Worm (Caenorhabditis elegans): ENCODE data around the gene acox-1.6.

Gene acox-1.6

DNA sequence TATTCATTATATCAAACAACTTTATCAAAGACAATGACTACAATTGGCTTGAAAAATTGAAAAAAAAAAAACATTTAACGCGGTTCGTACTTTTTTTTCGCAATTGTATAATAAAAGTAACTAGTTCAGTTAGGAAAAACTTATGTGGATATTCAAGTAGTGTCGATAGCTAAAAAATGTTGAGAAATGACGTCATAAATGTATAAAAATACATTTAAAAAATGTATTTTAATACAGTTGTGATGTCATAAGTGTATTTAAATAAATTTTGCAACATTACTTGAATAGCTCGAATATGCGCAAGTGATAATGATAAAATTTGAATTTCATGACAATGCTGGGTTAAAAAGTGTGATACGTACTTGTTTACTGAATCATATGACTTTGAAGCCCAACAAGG is 6.8 kb downstream of the acox-1.6 start:
- no peak for TF ChIP-seq fkh-2 (tag; optimal IDR thresholded peaks at IDR 0.05)

DNA sequence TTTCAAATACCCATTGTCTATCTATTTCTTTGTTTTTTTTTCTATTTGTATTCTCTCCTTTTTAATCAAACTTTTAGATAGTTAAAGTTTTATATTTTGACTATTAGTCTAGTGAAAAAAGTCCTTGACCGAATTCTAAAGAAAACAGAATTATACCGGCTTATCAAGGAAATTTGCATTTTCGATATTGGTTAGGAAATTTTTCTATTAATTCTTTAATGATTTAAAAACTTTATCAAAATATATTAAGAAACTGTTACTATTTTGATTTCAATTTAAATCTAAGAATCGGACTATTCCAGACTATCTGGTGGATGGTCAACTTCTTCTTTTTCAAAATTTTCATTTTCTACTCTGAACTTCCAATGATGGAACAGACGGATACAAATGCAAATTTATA is 10.3 kb downstream of the acox-1.6 start, which contains the start of gene Y7A5A.20:
Gene Y7A5A.20 (plus strand): TSS at position 301 of the 400 bp plus-strand sequence.
- no peak for TF ChIP-seq ama-1 (optimal IDR thresholded peaks at IDR 0.05)
- TF ChIP-seq ZK546.5 (tag; optimal IDR thresholded peaks at IDR 0.05): no peak
- TF ChIP-seq nhr-11 (tag; optimal IDR thresholded peaks at IDR 0.05): no peak
- TF ChIP-seq lin-39 (tag; optimal IDR thresholded peaks at IDR 0.05): no peak
- no peak for TF ChIP-seq ceh-16 (tag; optimal IDR thresholded peaks at IDR 0.05)
- TF ChIP-seq ceh-9 (tag; optimal IDR thresholded peaks at IDR 0.05): no peak
- TF ChIP-seq ceh-82 (tag; optimal IDR thresholded peaks at IDR 0.05): no peak
- TF ChIP-seq elt-1 (tag; optimal IDR thresholded peaks at IDR 0.05): no peak
- TF ChIP-seq fkh-2 (tag; optimal IDR thresholded peaks at IDR 0.05): no peak

DNA sequence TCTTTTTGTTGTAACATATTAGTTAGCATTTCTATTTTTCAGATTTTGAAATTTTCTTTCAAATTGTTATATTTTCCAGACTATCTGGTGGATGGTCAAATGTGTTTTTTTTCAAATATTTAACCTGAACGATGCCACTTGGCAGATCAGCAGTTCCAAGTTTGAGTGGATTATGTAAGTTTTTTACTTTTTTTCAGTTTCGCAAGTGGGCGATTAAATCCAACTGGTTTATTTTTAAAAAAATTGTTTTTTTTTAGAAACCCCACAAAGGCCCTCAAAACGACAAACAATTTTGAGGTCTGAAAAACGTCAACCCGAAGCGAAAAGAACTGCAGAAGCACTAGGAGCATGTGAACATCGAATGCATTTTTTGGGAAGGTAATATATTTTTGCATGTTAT is 11.5 kb downstream of the acox-1.6 start, which contains the start of gene Y7A5A.9:
Gene Y7A5A.9 (plus strand): TSS at position 301 of the 400 bp plus-strand sequence.
- TF ChIP-seq ceh-82 (tag; optimal IDR thresholded peaks at IDR 0.05) (no peak), aly-2 (tag; optimal IDR thresholded peaks at IDR 0.05) (no peak), egl-27 (tag; optimal IDR thresholded peaks at IDR 0.05) (no peak), jun-1 (tag; optimal IDR thresholded peaks at IDR 0.05) (no peak), nhr-28 (tag; optimal IDR thresholded peaks at IDR 0.05) (no peak), eor-1 (tag; optimal IDR thresholded peaks at IDR 0.05) (no peak), egl-5 (tag; optimal IDR thresholded peaks at IDR 0.05) (no peak), nhr-12 (tag; optimal IDR thresholded peaks at IDR 0.05) (no peak), lsy-12 (tag; optimal IDR thresholded peaks at IDR 0.05) (no peak), fkh-10 (GFP tag; optimal IDR thresholded peaks at IDR 0.05) (no peak), nhr-23 (tag; optimal IDR thresholded peaks at IDR 0.05) (no peak), lin-39 (tag; optimal IDR thresholded peaks at IDR 0.05) (no peak)

DNA sequence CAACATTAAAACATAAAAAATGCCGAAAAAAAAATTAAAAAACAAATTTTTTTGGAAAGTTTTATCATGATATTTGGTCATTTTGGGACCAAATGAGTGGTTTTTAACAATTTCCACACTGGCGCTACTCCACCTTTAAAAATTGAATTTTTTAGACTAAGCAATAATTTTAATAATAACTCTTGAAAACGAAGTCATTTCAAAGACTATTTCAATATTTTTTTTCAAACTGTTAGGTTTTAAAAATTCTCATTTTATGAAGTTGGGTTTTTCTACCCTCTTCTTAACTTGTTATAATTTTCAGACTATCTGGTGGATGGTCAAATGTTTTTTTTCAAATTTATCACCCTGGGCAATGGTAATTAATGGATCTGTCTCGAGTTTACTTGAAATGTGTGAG is 16.1 kb downstream of the acox-1.6 start, which contains the start of gene Y7A5A.8:
Gene Y7A5A.8 (plus strand): TSS at position 301 of the 400 bp plus-strand sequence.
- no peak for TF ChIP-seq nhr-28 (tag; optimal IDR thresholded peaks at IDR 0.05)
- TF ChIP-seq ztf-4 (tag; optimal IDR thresholded peaks at IDR 0.05): no peak
- no peak for TF ChIP-seq egl-5 (tag; optimal IDR thresholded peaks at IDR 0.05)
- no peak for TF ChIP-seq nhr-43 (tag; optimal IDR thresholded peaks at IDR 0.05; ENCODE audit: poor library complexity, severe bottlenecking)
- TF ChIP-seq tbx-2 (tag; optimal IDR thresholded peaks at IDR 0.05): no peak
- TF ChIP-seq nhr-67 (tag; optimal IDR thresholded peaks at IDR 0.05): no peak
- no peak for TF ChIP-seq lin-15B (tag; optimal IDR thresholded peaks at IDR 0.05)
- TF ChIP-seq nhr-237 (tag; optimal IDR thresholded peaks at IDR 0.05): no peak
- TF ChIP-seq elt-1 (tag; optimal IDR thresholded peaks at IDR 0.05): no peak

DNA sequence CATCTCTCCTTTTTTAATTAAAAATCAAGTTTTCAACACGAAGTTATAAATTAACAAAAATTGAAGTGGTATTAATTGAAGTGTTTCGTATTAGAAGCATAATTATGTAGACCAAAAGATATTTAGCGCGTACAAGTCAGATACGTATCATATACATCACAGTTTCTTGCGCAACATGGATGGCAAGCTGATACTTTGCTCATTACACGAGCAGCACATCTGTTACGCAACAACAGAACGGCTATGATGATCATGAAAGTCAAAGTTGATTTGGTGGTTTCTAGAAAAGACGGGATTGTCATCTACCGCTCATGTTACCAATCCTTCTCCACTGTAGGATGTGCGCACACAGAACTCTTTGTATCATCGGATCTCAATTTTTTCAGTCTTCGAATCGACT is 23.8 kb downstream of the acox-1.6 start:
- TF ChIP-seq fkh-2 (tag; optimal IDR thresholded peaks at IDR 0.05): no peak
- TF ChIP-seq tbx-2 (tag; optimal IDR thresholded peaks at IDR 0.05): no peak
- no peak for TF ChIP-seq R02D3.7 (tag; optimal IDR thresholded peaks at IDR 0.05)
- TF ChIP-seq nhr-77 (tag; optimal IDR thresholded peaks at IDR 0.05): no peak
- no peak for TF ChIP-seq egl-27 (tag; optimal IDR thresholded peaks at IDR 0.05)

DNA sequence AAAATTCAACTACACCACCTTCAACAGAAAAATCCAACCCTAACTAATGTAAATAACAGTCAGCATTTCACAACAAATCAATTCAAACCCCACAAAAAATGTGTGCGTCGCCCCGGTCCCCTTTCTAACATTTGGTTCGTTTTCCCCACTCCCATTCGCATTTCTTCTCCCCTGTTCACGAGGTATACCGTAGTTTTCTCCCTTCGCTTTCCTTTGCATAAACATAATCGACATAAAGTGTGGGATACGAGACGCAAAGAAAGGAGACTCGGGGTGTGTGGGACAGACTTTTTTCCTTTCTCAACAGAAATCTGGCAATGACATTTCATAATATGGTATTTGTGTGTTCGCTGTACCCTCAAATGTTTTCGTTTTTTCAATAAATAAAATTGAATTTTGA is 27.0 kb downstream of the acox-1.6 start:
- TF ChIP-seq unc-39 (tag; optimal IDR thresholded peaks at IDR 0.05): no peak
- TF ChIP-seq fkh-2 (tag; optimal IDR thresholded peaks at IDR 0.05): no peak
- no peak for TF ChIP-seq unc-62 (GFP tag; optimal IDR thresholded peaks at IDR 0.05)
- no peak for TF ChIP-seq nfya-1 (tag; optimal IDR thresholded peaks at IDR 0.05; ENCODE audit: insufficient read depth)
- TF ChIP-seq eor-1 (tag; optimal IDR thresholded peaks at IDR 0.05): no peak
- TF ChIP-seq ztf-4 (tag; optimal IDR thresholded peaks at IDR 0.05): no peak
- no peak for TF ChIP-seq pha-4 (tag; optimal IDR thresholded peaks at IDR 0.05)
- TF ChIP-seq nhr-11 (tag; optimal IDR thresholded peaks at IDR 0.05): no peak
- no peak for TF ChIP-seq egl-5 (tag; optimal IDR thresholded peaks at IDR 0.05)
- no peak for TF ChIP-seq skn-1 (tag; optimal IDR thresholded peaks at IDR 0.05)
- TF ChIP-seq pqm-1 (tag; optimal IDR thresholded peaks at IDR 0.05): no peak
- TF ChIP-seq snpc-4 (tag; optimal IDR thresholded peaks at IDR 0.05): no peak
- TF ChIP-seq hmg-11 (tag; optimal IDR thresholded peaks at IDR 0.05): no peak
- no peak for TF ChIP-seq fkh-10 (GFP tag; optimal IDR thresholded peaks at IDR 0.05)

All from whole organism, L3 larva.